Fruit fly (Drosophila melanogaster): ENCODE results near the gene tzn.
A peak's percentile ranks its signal among the peaks of the same experiment; 100 is the strongest.

tzn gene

DNA sequence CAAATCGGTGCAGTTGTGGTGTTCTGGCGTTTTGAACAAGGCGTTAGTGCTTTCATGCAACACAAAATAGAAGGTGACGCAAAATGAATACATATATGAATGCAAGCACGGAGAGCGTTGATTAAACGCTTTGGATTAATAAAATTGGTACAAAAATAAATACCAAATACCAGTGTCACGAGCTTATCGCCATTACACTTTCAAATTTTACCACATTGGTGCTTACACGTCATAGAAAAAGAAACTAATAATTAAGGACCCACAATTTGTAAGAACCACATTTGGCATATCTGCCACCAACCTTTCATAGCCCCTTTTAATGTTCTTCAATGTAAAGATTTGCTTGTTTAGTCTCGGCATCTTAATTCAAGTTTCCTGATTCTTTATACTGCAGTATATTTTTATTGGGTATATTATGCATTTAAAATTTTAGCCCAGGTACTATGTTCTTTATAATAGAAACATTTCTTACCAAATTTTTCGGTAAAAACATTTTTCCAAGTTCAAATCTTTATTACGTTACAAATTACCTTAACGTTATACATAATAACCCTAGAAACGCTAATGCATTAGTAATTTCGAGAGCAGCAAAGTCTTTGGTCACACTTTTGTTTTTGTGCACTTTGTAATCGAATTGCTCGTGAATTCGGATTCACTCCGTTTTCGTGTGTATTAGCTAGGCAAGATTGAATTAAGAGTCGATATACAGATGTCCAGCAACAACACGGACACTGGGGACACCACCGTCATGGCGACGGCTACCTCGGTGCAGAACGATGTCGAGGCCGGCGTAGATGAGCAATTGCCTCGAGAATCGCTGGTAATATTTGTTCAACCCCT lies 20.0 kb upstream of the tzn start, which contains the start of the genes Pex16 and Pex14 (continued):
- TF ChIP-seq bigmax (GFP tag; optimal IDR thresholded peaks at IDR 0.05) (no peak), tup (GFP tag; optimal IDR thresholded peaks at IDR 0.05) (no peak), CG4360 (GFP tag; IDR thresholded peaks at IDR 0.05) (no peak), danr (GFP tag; IDR thresholded peaks at IDR 0.05) (no peak), CG2199 (GFP tag; IDR thresholded peaks at IDR 0.05) (peak; percentile 75; the same call in 2 of the 3 replicates), ham (GFP tag; IDR thresholded peaks at IDR 0.05) (no peak), CG12155 (GFP tag; optimal IDR thresholded peaks at IDR 0.05) (peak; percentile 74), TFAM (GFP tag; optimal IDR thresholded peaks at IDR 0.05) (no peak), Doc2 (GFP tag; IDR thresholded peaks at IDR 0.05) (no peak), peb (GFP tag; IDR thresholded peaks at IDR 0.05) (peak; percentile 24; the same call in 1 of the 2 replicates), CG8089 (GFP tag; optimal IDR thresholded peaks at IDR 0.05) (peak; percentile 81), CG12391 (tag; optimal IDR thresholded peaks at IDR 0.05) (peak; percentile 79), CG10209 (GFP tag; optimal IDR thresholded peaks at IDR 0.05) (peak; percentile 58), Hr39 (optimal IDR thresholded peaks at IDR 0.05) (no peak), pb (GFP tag; optimal IDR thresholded peaks at IDR 0.05) (peak; percentile 33), psq (GFP tag; optimal IDR thresholded peaks at IDR 0.05) (peak; percentile 32), CG17186 (GFP tag; optimal IDR thresholded peaks at IDR 0.05) (peak; percentile 36), org-1 (GFP tag; optimal IDR thresholded peaks at IDR 0.05) (no peak), CG17361 (GFP tag; IDR thresholded peaks at IDR 0.05) (peak; percentile 86), row (GFP tag; IDR thresholded peaks at IDR 0.05) (peak; percentile 90), lov (optimal IDR thresholded peaks at IDR 0.05) (no peak), lov (GFP tag; IDR thresholded peaks at IDR 0.05) (no peak), Asciz (GFP tag; optimal IDR thresholded peaks at IDR 0.05) (no peak), Bdp1 (GFP tag; optimal IDR thresholded peaks at IDR 0.05) (peak; percentile 31), CG16815 (GFP tag; optimal IDR thresholded peaks at IDR 0.05) (peak; percentile 71), B-H1 (GFP tag; IDR thresholded peaks at IDR 0.05) (peak; percentile 64; the same call in 2 of the 3 replicates), Elba2 (GFP tag; optimal IDR thresholded peaks at IDR 0.05) (no peak), CG8924 (tag; optimal IDR thresholded peaks at IDR 0.05) (peak; percentile 63), da (GFP tag; optimal IDR thresholded peaks at IDR 0.05) (peak; percentile 42), Sox100B (GFP tag; optimal IDR thresholded peaks at IDR 0.05) (no peak), CG11504 (tag; optimal IDR thresholded peaks at IDR 0.05) (no peak), CG10543 (GFP tag; optimal IDR thresholded peaks at IDR 0.05) (peak; percentile 65), CG18619 (GFP tag; optimal IDR thresholded peaks at IDR 0.05) (peak; percentile 69), chm (GFP tag; IDR thresholded peaks at IDR 0.05) (peak; percentile 62), CG2129 (GFP tag; IDR thresholded peaks at IDR 0.05; ENCODE audit: partially characterized antibody) (no peak), CG12104 (GFP tag; optimal IDR thresholded peaks at IDR 0.05) (peak; percentile 42), CG16863 (GFP tag; optimal IDR thresholded peaks at IDR 0.05) (peak; percentile 76), nerfin-2 (GFP tag; IDR thresholded peaks at IDR 0.05; ENCODE audit: partially characterized antibody) (no peak), Hr51 (GFP tag; optimal IDR thresholded peaks at IDR 0.05) (peak in 1 of 2 experiments; percentile 70), CG3847 (GFP tag; IDR thresholded peaks at IDR 0.05) (peak; percentile 78), phol (tag; optimal IDR thresholded peaks at IDR 0.05) (peak; percentile 80), ATbp (GFP tag; optimal IDR thresholded peaks at IDR 0.05) (no peak), dan (GFP tag; IDR thresholded peaks at IDR 0.05) (0 out of 2 replicates have a peak, but pooled peaks have one; percentile 36), CG4282 (GFP tag; optimal IDR thresholded peaks at IDR 0.05) (no peak), CG6765 (GFP tag; optimal IDR thresholded peaks at IDR 0.05) (no peak), CG6254 (GFP tag; optimal IDR thresholded peaks at IDR 0.05) (no peak), CG11696 (GFP tag; IDR thresholded peaks at IDR 0.05) (peak; percentile 48; the same call in 1 of the 2 replicates), Ets65A (GFP tag) (peak; percentile 97), abd-A (tag; optimal IDR thresholded peaks at IDR 0.05) (no peak), ato (GFP tag; IDR thresholded peaks at IDR 0.05; ENCODE audit: partially characterized antibody) (no peak)
